Worm (Caenorhabditis elegans) whole organism, young adult: ENCODE data around the gene F54B3.1.

ENCODE experiments used
- F10E7.11 ChIP-seq: sonication (generic microtip); optimal IDR thresholded peaks from 2 replicates; lab custom pipeline; 2017; ENCODE audit warnings: mild to moderate bottlenecking, missing genetic modification characterization, moderate library complexity, missing compliant biosample characterization
- F22D6.2 ChIP-seq: sonication (generic microtip); optimal IDR thresholded peaks from 2 replicates; lab custom pipeline; 2016; ENCODE audit warnings: mild to moderate bottlenecking, missing genetic modification characterization, missing compliant biosample characterization
- F52B5.7 ChIP-seq: sonication (generic microtip); optimal IDR thresholded peaks from 2 replicates; lab custom pipeline; 2016; ENCODE audit warnings: mild to moderate bottlenecking, missing genetic modification characterization, missing compliant biosample characterization
- F57A8.1 ChIP-seq: fragments of 200-800 bp; sonication (Bioruptor generic); optimal IDR thresholded peaks from 2 replicates; lab custom pipeline; 2018; ENCODE audit warnings: mild to moderate bottlenecking, missing genetic modification characterization, moderate library complexity, missing compliant biosample characterization
- Y79H2A.3 ChIP-seq: fragments of 200-800 bp; sonication (Bioruptor generic); conservative IDR thresholded peaks from 2 replicates; pipeline ENCODE4 v1.3.6; 2022; ENCODE audit warnings: missing genetic modification reagents, missing genetic modification characterization, missing compliant biosample characterization
- Y95B8A.8 ChIP-seq: fragments of 200-800 bp; sonication (Bioruptor generic); IDR thresholded peaks from 2 replicates; pipeline ENCODE4 v1.3.6; 2022; ENCODE audit warnings: missing genetic modification reagents, missing genetic modification characterization, missing compliant biosample characterization
- akir-1 ChIP-seq: fragments of 200-800 bp; sonication (Bioruptor generic); optimal IDR thresholded peaks from 2 replicates; lab custom pipeline; 2018; ENCODE audit warnings: mild to moderate bottlenecking, missing genetic modification characterization, moderate library complexity, missing compliant biosample characterization
- aptf-3 ChIP-seq: fragments of 200-800 bp; sonication (Bioruptor generic); IDR thresholded peaks from 2 replicates; pipeline ENCODE4 v1.3.6; 2022; ENCODE audit warnings: missing genetic modification characterization, missing compliant biosample characterization
- attf-6 ChIP-seq: fragments of 200-800 bp; sonication (Bioruptor generic); IDR thresholded peaks from 2 replicates; pipeline ENCODE4 v1.3.6; 2022; ENCODE audit warnings: missing genetic modification reagents, missing genetic modification characterization, missing compliant biosample characterization
- bed-2 ChIP-seq: fragments of 200-800 bp; sonication (Bioruptor generic); IDR thresholded peaks from 2 replicates; pipeline ENCODE4 v1.3.6; 2022; ENCODE audit warnings: missing genetic modification reagents, missing genetic modification characterization, missing compliant biosample characterization
- ceh-40 ChIP-seq: fragments of 200-800 bp; sonication (Bioruptor generic); IDR thresholded peaks from 2 replicates; pipeline ENCODE4 v1.3.6; 2022; ENCODE audit warnings: missing genetic modification characterization, missing compliant biosample characterization
- die-1 ChIP-seq: sonication (generic microtip); optimal IDR thresholded peaks from 2 replicates; lab custom pipeline; 2016; ENCODE audit warnings: missing genotype, mild to moderate bottlenecking, missing genetic modification characterization, missing compliant biosample characterization
- dox-1 ChIP-seq: fragments of 200-800 bp; sonication (Bioruptor generic); IDR thresholded peaks from 2 replicates; pipeline ENCODE4 v1.3.6; 2022; ENCODE audit warnings: missing genetic modification reagents, missing genetic modification characterization, missing compliant biosample characterization
- egl-18 ChIP-seq: fragments of 200-800 bp; sonication (Bioruptor generic); IDR thresholded peaks from 2 replicates; pipeline ENCODE4 v1.3.6; 2022; ENCODE audit warnings: missing genetic modification reagents, missing genetic modification characterization, missing compliant biosample characterization
- fkh-3 ChIP-seq: sonication (generic microtip); optimal IDR thresholded peaks from 2 replicates; lab custom pipeline; 2016; ENCODE audit warnings: mild to moderate bottlenecking, missing genetic modification characterization, missing compliant biosample characterization
- him-1 ChIP-seq: sonication (generic microtip); optimal IDR thresholded peaks from 2 replicates; lab custom pipeline; 2016; ENCODE audit warnings: missing genotype, missing genetic modification reagents, missing genetic modification characterization, missing compliant biosample characterization
- hlh-26 ChIP-seq: fragments of 200-800 bp; sonication (Bioruptor generic); conservative IDR thresholded peaks from 2 replicates; pipeline ENCODE4 v1.3.6; 2022; ENCODE audit warnings: missing genetic modification reagents, missing genetic modification characterization, missing compliant biosample characterization
- hmg-1.2 ChIP-seq: fragments of 200-800 bp; sonication (Bioruptor generic); IDR thresholded peaks from 2 replicates; pipeline ENCODE4 v1.3.6; 2022; ENCODE audit warnings: missing genetic modification reagents, missing genetic modification characterization, missing compliant biosample characterization
- hrde-1 ChIP-seq: sonication (generic microtip); optimal IDR thresholded peaks from 2 replicates; lab custom pipeline; 2016; ENCODE audit warnings: missing genetic modification characterization, mild to moderate bottlenecking, missing compliant biosample characterization, moderate library complexity, missing genotype, missing genetic modification reagents, borderline replicate concordance
- hsf-1 ChIP-seq: fragments of 200-800 bp; sonication (Bioruptor generic); IDR thresholded peaks from 2 replicates; pipeline ENCODE4 v1.3.6; 2022; ENCODE audit warnings: missing genetic modification reagents, missing genetic modification characterization, missing compliant biosample characterization
- lin-26 ChIP-seq: fragments of 200-800 bp; sonication (Bioruptor generic); IDR thresholded peaks from 2 replicates; pipeline ENCODE4 v1.3.6; 2022; ENCODE audit warnings: missing genetic modification reagents, missing genetic modification characterization, missing compliant biosample characterization
- lsy-27 ChIP-seq: sonication (generic microtip); optimal IDR thresholded peaks from 2 replicates; lab custom pipeline; 2017; ENCODE audit warnings: missing genetic modification characterization, mild to moderate bottlenecking, missing compliant biosample characterization, antibody characterized with exemption, missing genotype, borderline replicate concordance; ENCODE audit not compliant: insufficient read depth
- madf-10 ChIP-seq: sonication (generic microtip); optimal IDR thresholded peaks from 2 replicates; lab custom pipeline; 2016; ENCODE audit warnings: mild to moderate bottlenecking, missing genetic modification characterization, missing compliant biosample characterization
- madf-8 ChIP-seq: fragments of 200-800 bp; sonication (Bioruptor generic); conservative IDR thresholded peaks from 2 replicates; pipeline ENCODE4 v1.3.6; 2022; ENCODE audit warnings: missing genetic modification reagents, missing genetic modification characterization, missing compliant biosample characterization
- mcd-1 ChIP-seq: fragments of 200-800 bp; sonication (Bioruptor generic); IDR thresholded peaks from 2 replicates; pipeline ENCODE4 v1.3.6; 2022; ENCODE audit warnings: missing genetic modification reagents, missing genetic modification characterization, missing compliant biosample characterization
- mxl-1 ChIP-seq: sonication (generic microtip); optimal IDR thresholded peaks from 2 replicates; lab custom pipeline; 2016; ENCODE audit warnings: missing genetic modification characterization, missing compliant biosample characterization
- nfya-1 ChIP-seq: sonication (generic microtip); optimal IDR thresholded peaks from 2 replicates; lab custom pipeline; 2017; ENCODE audit warnings: antibody characterized with exemption, missing compliant biosample characterization, missing genetic modification characterization, borderline replicate concordance; ENCODE audit not compliant: insufficient read depth
- nfya-2 ChIP-seq: fragments of 200-800 bp; sonication (Bioruptor generic); IDR thresholded peaks from 2 replicates; pipeline ENCODE4 v1.3.6; 2022; ENCODE audit warnings: missing genetic modification reagents, missing genetic modification characterization, missing compliant biosample characterization
- nfyb-1 ChIP-seq: fragments of 200-800 bp; sonication (Bioruptor generic); IDR thresholded peaks from 2 replicates; pipeline ENCODE4 v1.3.6; 2022; ENCODE audit warnings: missing genetic modification reagents, missing genetic modification characterization, missing compliant biosample characterization
- nhr-120 ChIP-seq: fragments of 200-800 bp; sonication (Bioruptor generic); IDR thresholded peaks from 2 replicates; pipeline ENCODE4 v1.3.6; 2022; ENCODE audit warnings: missing genetic modification characterization, missing compliant biosample characterization
- nhr-27 ChIP-seq: fragments of 200-800 bp; sonication (Bioruptor generic); optimal IDR thresholded peaks from 2 replicates; lab custom pipeline; 2018; ENCODE audit warnings: mild to moderate bottlenecking, missing genetic modification characterization, moderate library complexity, missing compliant biosample characterization
- nhr-80 ChIP-seq: sonication (generic microtip); optimal IDR thresholded peaks from 2 replicates; lab custom pipeline; 2016; ENCODE audit warnings: missing genetic modification characterization, missing compliant biosample characterization
- nhr-90 ChIP-seq: sonication (generic microtip); optimal IDR thresholded peaks from 2 replicates; lab custom pipeline; 2016; ENCODE audit warnings: missing genotype, mild to moderate bottlenecking, missing genetic modification characterization, missing compliant biosample characterization
- rec-8 ChIP-seq, 2 experiments: sonication (generic microtip); optimal IDR thresholded peaks; 2 replicates each; lab custom pipeline; 2016; ENCODE audit warnings: mild to moderate bottlenecking in 2 of 2, missing genetic modification characterization in 2 of 2, missing genetic modification reagents in 2 of 2, missing genotype in 2 of 2, missing biosample characterization in 1 of 2, missing compliant biosample characterization in 1 of 2, moderate library complexity in 1 of 2
- repo-1 ChIP-seq: sonication (generic microtip); optimal IDR thresholded peaks from 2 replicates; lab custom pipeline; 2017; ENCODE audit warnings: mild to moderate bottlenecking, missing genetic modification characterization, missing compliant biosample characterization
- snpc-4 ChIP-seq, 5 experiments: fragments of 150-350 bp in 1 of 5; sonication (generic microtip) in 4 of 5; optimal IDR thresholded peaks; 2 replicates each; lab custom pipeline; 2014 to 2018; ENCODE audit warnings: missing genetic modification characterization in 5 of 5, missing biosample characterization in 3 of 5, antibody characterized with exemption in 2 of 5, mild to moderate bottlenecking in 2 of 5, missing compliant biosample characterization in 2 of 5, missing genotype in 2 of 5, moderate library complexity in 2 of 5, missing genetic modification reagents in 1 of 5
- tbx-9 ChIP-seq: sonication (generic microtip); optimal IDR thresholded peaks from 2 replicates; lab custom pipeline; 2016; ENCODE audit warnings: borderline replicate concordance, missing genetic modification characterization, inconsistent platforms, missing compliant biosample characterization
- tlf-1 ChIP-seq: fragments of 200-800 bp; sonication (Bioruptor generic); optimal IDR thresholded peaks from 2 replicates; lab custom pipeline; 2018; ENCODE audit warnings: mild to moderate bottlenecking, missing genetic modification characterization, missing compliant biosample characterization
- unc-62 ChIP-seq: fragments of 150-350 bp; optimal IDR thresholded peaks from 2 replicates; lab custom pipeline; 2014; ENCODE audit warnings: missing biosample characterization, missing genetic modification reagents, missing genetic modification characterization
- zfh-2 ChIP-seq: fragments of 200-800 bp; sonication (Bioruptor generic); conservative IDR thresholded peaks from 2 replicates; pipeline ENCODE4 v1.3.6; 2022; ENCODE audit warnings: missing genetic modification reagents, missing genetic modification characterization, missing compliant biosample characterization
- ztf-6 ChIP-seq: fragments of 200-800 bp; sonication (Bioruptor generic); IDR thresholded peaks from 2 replicates; pipeline ENCODE4 v1.3.6; 2022; ENCODE audit warnings: missing genetic modification reagents, missing genetic modification characterization, missing compliant biosample characterization

The F54B3.1 gene

DNA sequence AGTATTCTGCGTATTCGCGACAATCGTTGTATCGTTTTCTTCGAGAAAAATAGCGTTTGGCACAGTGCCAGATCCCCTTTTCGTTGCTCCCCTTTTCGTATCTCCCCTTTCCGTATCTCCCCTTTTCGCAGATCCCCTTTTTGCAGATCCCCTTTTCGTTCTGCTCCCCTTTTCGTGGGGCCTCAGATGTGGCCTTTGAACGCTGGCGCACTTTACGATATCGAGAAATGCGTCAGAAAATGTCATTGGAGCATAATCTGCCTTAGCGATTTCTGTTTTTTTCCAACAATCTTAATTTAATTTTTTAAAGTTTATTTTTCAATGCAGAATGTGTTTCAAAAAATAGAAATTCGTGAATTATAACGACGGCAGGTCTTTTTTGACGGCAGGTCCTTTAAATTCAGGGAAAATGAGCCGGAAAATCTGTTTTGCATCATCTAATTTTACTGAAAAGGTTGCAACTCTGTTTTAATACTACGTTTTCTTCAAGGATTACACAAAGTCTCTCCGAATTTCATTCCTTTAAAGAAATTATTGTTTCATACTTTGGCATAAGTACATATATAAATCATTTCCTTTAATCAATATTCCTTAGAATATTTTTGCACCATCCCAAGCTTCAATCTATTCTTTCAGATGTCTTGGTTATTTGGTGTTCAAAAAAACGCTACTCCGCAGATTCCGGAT is 2.6 kb upstream of the F54B3.1 start, which contains the start of gene atad-3 (continued):
- TF ChIP-seq snpc-4 (GFP tag; optimal IDR thresholded peaks at IDR 0.05; lab: Kevin White, UChicago) (peak; percentile 23), snpc-4 (tag; optimal IDR thresholded peaks at IDR 0.05; lab: Kevin White, UChicago) (peak; percentile 21 to 69 (median 52)), Y79H2A.3 (peak; percentile 88), nhr-90 (peak; percentile 37), hlh-26 (GFP tag; lab: Robert Waterston, UW) (no peak), nhr-80 (tag; lab: Kevin White, UChicago) (peak; percentile 63), dox-1 (GFP tag; lab: Robert Waterston, UW) (peak; percentile 98), fkh-3 (tag; lab: Kevin White, UChicago) (no peak), F22D6.2 (tag; lab: Kevin White, UChicago) (peak; percentile 9), unc-62 (no peak), rec-8 (tag; optimal IDR thresholded peaks at IDR 0.05; lab: Kevin White, UChicago) (peak; percentile 23 to 49), madf-8 (peak; percentile 77), tbx-9 (tag; lab: Kevin White, UChicago) (no peak), F52B5.7 (no peak), die-1 (no peak), ceh-40 (GFP tag; lab: Robert Waterston, UW) (peak; percentile 78; the same call in 1 of the 2 replicates), him-1 (tag; lab: Kevin White, UChicago) (no peak), nhr-27 (tag; lab: Kevin White, UChicago) (no peak), akir-1 (GFP tag; lab: Kevin White, UChicago) (peak; percentile 77), ztf-6 (GFP tag; lab: Robert Waterston, UW) (peak; percentile 93), lin-26 (GFP tag; lab: Robert Waterston, UW) (peak; percentile 95), bed-2 (GFP tag; lab: Robert Waterston, UW) (peak; percentile 97), mcd-1 (peak; percentile 95), Y95B8A.8 (peak; percentile 97), F57A8.1 (GFP tag; lab: Kevin White, UChicago) (no peak), hrde-1 (tag; lab: Kevin White, UChicago) (peak; percentile 33), hmg-1.2 (GFP tag; lab: Robert Waterston, UW) (peak; percentile 78), tlf-1 (GFP tag; lab: Kevin White, UChicago) (peak; percentile 65), attf-6 (GFP tag; lab: Robert Waterston, UW) (peak; percentile 63; the same call in 1 of the 2 replicates), hsf-1 (GFP tag; lab: Robert Waterston, UW) (peak; percentile 80; the same call in 1 of the 2 replicates), egl-18 (GFP tag; lab: Robert Waterston, UW) (peak; percentile 83), aptf-3 (GFP tag; lab: Robert Waterston, UW) (no peak), mxl-1 (tag; lab: Kevin White, UChicago) (no peak), repo-1 (no peak), nfya-2 (no peak), nfya-1 (tag; lab: Kevin White, UChicago) (no peak), zfh-2 (peak; percentile 47; the same call in 1 of the 2 replicates), F10E7.11 (no peak), nfyb-1 (GFP tag; lab: Robert Waterston, UW) (peak; percentile 95), lsy-27 (tag; lab: Kevin White, UChicago) (no peak), madf-10 (tag; lab: Kevin White, UChicago) (peak; percentile 87), nhr-120 (GFP tag; lab: Robert Waterston, UW) (no peak)
